Fruit fly (Drosophila melanogaster) whole organism, prepupa: ENCODE measurements around the gene st.
A peak's percentile ranks its signal among the peaks of the same experiment; 100 is the strongest.

Source experiments
- CG10631 ChIP-seq: fragments of 200-800 bp; sonication (Bioruptor generic); optimal IDR thresholded peaks from 2 replicates; lab custom pipeline; 2016; ENCODE audit warnings: missing biosample characterization, missing genetic modification characterization
- CG11294 ChIP-seq: fragments of 200-800 bp; sonication (Bioruptor generic); IDR thresholded peaks from 2 replicates; pipeline ENCODE4 v1.3.6; 2022; ENCODE audit warnings: missing biosample characterization, missing genetic modification characterization
- CG11762 ChIP-seq: fragments of 200-800 bp; sonication (Bioruptor generic); optimal IDR thresholded peaks from 3 replicates; lab custom pipeline; 2016; ENCODE audit warnings: missing biosample characterization, missing genetic modification characterization; ENCODE audit not compliant: insufficient read depth
- CG15336 ChIP-seq: fragments of 200-800 bp; sonication (Bioruptor generic); IDR thresholded peaks from 2 replicates; pipeline ENCODE4 v1.3.6; 2022; ENCODE audit warnings: missing biosample characterization, missing genetic modification characterization
- CG16779 ChIP-seq: fragments of 200-800 bp; sonication (Bioruptor generic); optimal IDR thresholded peaks from 3 replicates; lab custom pipeline; 2017; ENCODE audit warnings: missing biosample characterization, mild to moderate bottlenecking, missing genetic modification characterization
- CG3032 ChIP-seq: fragments of 200-800 bp; optimal IDR thresholded peaks from 2 replicates; lab custom pipeline; 2019; ENCODE audit warnings: missing biosample characterization, mild to moderate bottlenecking, missing genetic modification characterization, moderate library complexity
- CG32006 ChIP-seq: fragments of 200-800 bp; sonication (Bioruptor generic); optimal IDR thresholded peaks from 3 replicates; lab custom pipeline; 2017; ENCODE audit warnings: missing biosample characterization, mild to moderate bottlenecking, missing genetic modification characterization
- CG34406 ChIP-seq: fragments of 200-800 bp; sonication (Bioruptor generic); optimal IDR thresholded peaks from 3 replicates; lab custom pipeline; 2016; ENCODE audit warnings: missing biosample characterization, missing genetic modification characterization
- CG3919 ChIP-seq: fragments of 200-800 bp; sonication (Bioruptor generic); optimal IDR thresholded peaks from 3 replicates; lab custom pipeline; 2016; ENCODE audit warnings: missing biosample characterization, missing genetic modification characterization
- CG6163 ChIP-seq: fragments of 200-800 bp; sonication (Bioruptor generic); IDR thresholded peaks from 3 replicates; pipeline ENCODE4 v1.3.6; 2022; ENCODE audit warnings: missing biosample characterization, missing genetic modification characterization
- CG6276 ChIP-seq: fragments of 200-800 bp; sonication (Bioruptor generic); optimal IDR thresholded peaks from 2 replicates; lab custom pipeline; 2017; ENCODE audit warnings: missing biosample characterization, mild to moderate bottlenecking, missing genetic modification characterization
- CG6792 ChIP-seq: fragments of 200-800 bp; sonication (Bioruptor generic); optimal IDR thresholded peaks from 3 replicates; lab custom pipeline; 2016; ENCODE audit warnings: missing biosample characterization, missing genetic modification characterization
- CG6808 ChIP-seq: fragments of 200-800 bp; sonication (Bioruptor generic); optimal IDR thresholded peaks from 3 replicates; lab custom pipeline; 2017; ENCODE audit warnings: missing biosample characterization, missing genetic modification characterization, mild to moderate bottlenecking, moderate library complexity, missing genetic modification reagents
- CG6854 ChIP-seq: fragments of 200-800 bp; sonication (Bioruptor generic); optimal IDR thresholded peaks from 2 replicates; lab custom pipeline; 2017; ENCODE audit warnings: missing biosample characterization, mild to moderate bottlenecking, missing genetic modification characterization
- CG7368 ChIP-seq: fragments of 200-800 bp; sonication (Bioruptor generic); optimal IDR thresholded peaks from 3 replicates; lab custom pipeline; 2016; ENCODE audit warnings: missing biosample characterization, missing genetic modification characterization
- CG8119 ChIP-seq: fragments of 200-800 bp; sonication (Bioruptor generic); IDR thresholded peaks from 3 replicates; pipeline ENCODE4 v1.3.6; 2022; ENCODE audit warnings: missing biosample characterization, missing genetic modification characterization
- CG8632 ChIP-seq: fragments of 200-800 bp; sonication (Bioruptor generic); optimal IDR thresholded peaks from 3 replicates; lab custom pipeline; 2016; ENCODE audit warnings: missing biosample characterization, missing genetic modification characterization
- CG9139 ChIP-seq: fragments of 200-800 bp; sonication (Bioruptor generic); optimal IDR thresholded peaks from 3 replicates; lab custom pipeline; 2017; ENCODE audit warnings: missing biosample characterization, mild to moderate bottlenecking, missing genetic modification characterization
- Eip75B ChIP-seq: fragments of 200-800 bp; sonication (Bioruptor generic); optimal IDR thresholded peaks from 3 replicates; lab custom pipeline; 2016; ENCODE audit warnings: missing biosample characterization, missing genetic modification characterization
- Eip78C ChIP-seq: fragments of 200-800 bp; sonication (Bioruptor generic); peaks from one replicate; lab custom pipeline; 2016; ENCODE audit warnings: missing biosample characterization, missing genetic modification characterization
- Eip93F ChIP-seq: fragments of 200-800 bp; sonication (Bioruptor generic); optimal IDR thresholded peaks from 2 replicates; lab custom pipeline; 2016; ENCODE audit warnings: missing biosample characterization, mild to moderate bottlenecking, missing genetic modification characterization
- Gug ChIP-seq: fragments of 200-800 bp; sonication (Bioruptor generic); IDR thresholded peaks from 2 replicates; pipeline ENCODE4 v1.3.6; 2022; ENCODE audit warnings: missing biosample characterization, missing genetic modification characterization
- Hr38 ChIP-seq: sonication (Bioruptor generic); optimal IDR thresholded peaks from 2 replicates; lab custom pipeline; 2016; ENCODE audit warnings: missing biosample characterization, missing genetic modification characterization
- Hr39 ChIP-seq: fragments of 200-800 bp; sonication (Bioruptor generic); optimal IDR thresholded peaks from 2 replicates; lab custom pipeline; 2016; ENCODE audit warnings: missing biosample characterization, missing genetic modification characterization
- Hr4 ChIP-seq: fragments of 200-800 bp; sonication (Bioruptor generic); optimal IDR thresholded peaks from 3 replicates; lab custom pipeline; 2016; ENCODE audit warnings: missing biosample characterization, missing genetic modification characterization
- Lpt ChIP-seq: fragments of 200-800 bp; sonication (Bioruptor generic); optimal IDR thresholded peaks from 3 replicates; lab custom pipeline; 2016; ENCODE audit warnings: missing biosample characterization, missing genetic modification characterization
- Met ChIP-seq: fragments of 200-800 bp; sonication (Bioruptor generic); optimal IDR thresholded peaks from 3 replicates; lab custom pipeline; 2016; ENCODE audit warnings: missing biosample characterization, missing genetic modification characterization
- Smox ChIP-seq: fragments of 200-800 bp; sonication (Bioruptor generic); optimal IDR thresholded peaks from 3 replicates; lab custom pipeline; 2016; ENCODE audit warnings: missing biosample characterization, missing genetic modification characterization
- Sox15 ChIP-seq: fragments of 200-800 bp; sonication (Bioruptor generic); optimal IDR thresholded peaks from 3 replicates; lab custom pipeline; 2016; ENCODE audit warnings: missing biosample characterization, missing genetic modification characterization
- achi ChIP-seq: fragments of 200-800 bp; sonication (Bioruptor generic); optimal IDR thresholded peaks from 3 replicates; lab custom pipeline; 2016; ENCODE audit warnings: missing biosample characterization, missing genetic modification characterization
- acj6 ChIP-seq: fragments of 200-800 bp; sonication (Bioruptor generic); optimal IDR thresholded peaks from 3 replicates; lab custom pipeline; 2016; ENCODE audit warnings: missing biosample characterization, missing genetic modification characterization
- cyc ChIP-seq: fragments of 200-800 bp; sonication (Bioruptor generic); optimal IDR thresholded peaks from 3 replicates; lab custom pipeline; 2016; ENCODE audit warnings: missing biosample characterization, missing genetic modification characterization
- dsx ChIP-seq: fragments of 200-800 bp; optimal IDR thresholded peaks from 3 replicates; lab custom pipeline; 2019; ENCODE audit warnings: missing biosample characterization, mild to moderate bottlenecking, missing genetic modification characterization, moderate library complexity; ENCODE audit not compliant: poor library complexity, severe bottlenecking
- eg ChIP-seq: fragments of 200-800 bp; sonication (Bioruptor generic); IDR thresholded peaks from 3 replicates; pipeline ENCODE4 v1.3.6; 2022; ENCODE audit warnings: missing biosample characterization, missing genetic modification characterization
- esn ChIP-seq: fragments of 200-800 bp; sonication (Bioruptor generic); optimal IDR thresholded peaks from 2 replicates; lab custom pipeline; 2016; ENCODE audit warnings: missing biosample characterization, mild to moderate bottlenecking, missing genetic modification characterization, moderate library complexity
- fd59A ChIP-seq: fragments of 200-800 bp; sonication (Bioruptor generic); optimal IDR thresholded peaks from 2 replicates; lab custom pipeline; 2017; ENCODE audit warnings: missing biosample characterization, mild to moderate bottlenecking, missing genetic modification characterization, missing genetic modification reagents
- fkh ChIP-seq: fragments of 200-800 bp; sonication (Bioruptor generic); optimal IDR thresholded peaks from 3 replicates; lab custom pipeline; 2017; ENCODE audit warnings: missing biosample characterization, mild to moderate bottlenecking, missing genetic modification characterization, moderate library complexity
- lz ChIP-seq: fragments of 200-800 bp; sonication (Bioruptor generic); optimal IDR thresholded peaks from 3 replicates; lab custom pipeline; 2016; ENCODE audit warnings: missing biosample characterization, missing genetic modification characterization
- net ChIP-seq: fragments of 200-800 bp; sonication (Bioruptor generic); optimal IDR thresholded peaks from 3 replicates; lab custom pipeline; 2016; ENCODE audit warnings: missing biosample characterization, missing genetic modification characterization
- pdm3 ChIP-seq: fragments of 200-800 bp; sonication (Bioruptor generic); optimal IDR thresholded peaks from 3 replicates; lab custom pipeline; 2016; ENCODE audit warnings: missing biosample characterization, missing genetic modification characterization
- spab ChIP-seq: fragments of 200-800 bp; sonication (Bioruptor generic); optimal IDR thresholded peaks from 2 replicates; lab custom pipeline; 2017; ENCODE audit warnings: missing biosample characterization, mild to moderate bottlenecking, missing genetic modification characterization, missing genetic modification reagents
- ss ChIP-seq, 2 experiments: fragments of 200-800 bp; sonication (Bioruptor generic); optimal IDR thresholded peaks; 2 replicates in 1 of 2; 3 replicates in 1 of 2; lab custom pipeline; 2017 to 2018; ENCODE audit warnings: mild to moderate bottlenecking in 2 of 2, missing biosample characterization in 2 of 2, missing genetic modification characterization in 2 of 2, moderate library complexity in 1 of 2
- vri ChIP-seq: fragments of 200-800 bp; sonication (Bioruptor generic); optimal IDR thresholded peaks from 3 replicates; lab custom pipeline; 2016; ENCODE audit warnings: missing biosample characterization, mild to moderate bottlenecking, missing genetic modification characterization

st gene

dm6 chr3L:16463846-16464245 lies 33.6 kb upstream of the st start (continued):
- TF ChIP-seq CG34406 (peak; percentile 54), CG6792 (GFP tag; lab: Kevin White, UChicago) (peak; percentile 2), pdm3 (GFP tag; lab: Kevin White, UChicago) (peak; percentile 14), CG6808 (peak; percentile 44), CG6276 (GFP tag; lab: Kevin White, UChicago) (peak; percentile 64), CG6163 (peak; percentile 42; the same call in 2 of the 3 replicates), Lpt (peak; percentile 48), CG8119 (GFP tag; lab: Robert Waterston, UW) (peak; percentile 58), spab (GFP tag; lab: Kevin White, UChicago) (peak; percentile 11), Hr4 (GFP tag; lab: Kevin White, UChicago) (peak; percentile 62), CG15336 (GFP tag; lab: Robert Waterston, UW) (peak; percentile 71), Sox15 (GFP tag; lab: Kevin White, UChicago) (no peak), fkh (GFP tag; lab: Kevin White, UChicago) (no peak), achi (GFP tag; lab: Kevin White, UChicago) (peak; percentile 67), CG3032 (tag; lab: Kevin White, UChicago) (peak; percentile 59), CG16779 (no peak)

- TF ChIP-seq Eip78C (GFP tag; lab: Kevin White, UChicago) (peak; percentile 19), Gug (GFP tag; lab: Robert Waterston, UW) (no peak)
Observed at dm6 chr3L:16470071-16470470, 27.4 kb upstream of the st start.

DNA sequence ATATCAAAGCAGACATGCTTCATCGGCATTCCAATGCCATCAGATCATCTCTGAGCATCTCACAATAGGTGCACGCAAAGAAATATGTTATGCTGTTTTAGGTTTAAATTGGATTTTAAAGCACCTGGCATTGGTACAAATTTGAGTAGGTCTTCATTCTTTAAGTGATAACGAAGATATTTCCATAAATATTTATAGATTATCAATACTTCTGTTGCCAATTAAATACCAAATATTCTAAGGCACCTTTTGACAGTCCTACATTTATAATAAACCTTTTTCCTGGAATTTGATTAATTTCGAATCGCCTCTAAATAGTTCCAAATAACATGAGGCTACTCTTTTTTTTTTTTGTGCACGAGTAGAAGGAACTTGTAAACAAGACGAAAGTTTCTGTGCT lies 23.3 kb upstream of the st start:
- TF ChIP-seq fkh (GFP tag; lab: Kevin White, UChicago) (no peak), Eip78C (GFP tag; lab: Kevin White, UChicago) (peak; percentile 67), lz (peak; percentile 11), dsx (GFP tag; lab: Kevin White, UChicago) (no peak), Smox (peak; percentile 9), cyc (peak; percentile 22), Hr4 (GFP tag; lab: Kevin White, UChicago) (peak; percentile 14), esn (GFP tag; lab: Kevin White, UChicago) (peak; percentile 48), CG8632 (GFP tag; lab: Kevin White, UChicago) (no peak), CG16779 (no peak), CG9139 (GFP tag; lab: Kevin White, UChicago) (no peak), vri (no peak), CG32006 (peak; percentile 21), CG6808 (no peak), CG6854 (GFP tag; lab: Kevin White, UChicago) (no peak), Eip93F (GFP tag; lab: Kevin White, UChicago) (no peak), Eip75B (GFP tag; lab: Kevin White, UChicago) (peak; percentile 41), CG7368 (GFP tag; lab: Kevin White, UChicago) (no peak), Met (peak; percentile 21)

- TF ChIP-seq CG34406 = no peak
- no peak for TF ChIP-seq Lpt
- TF ChIP-seq eg (GFP tag; lab: Robert Waterston, UW) = no peak
- no peak for TF ChIP-seq vri
- no peak for TF ChIP-seq CG6163
- no peak for TF ChIP-seq acj6 (GFP tag; lab: Kevin White, UChicago)
Observed at dm6 chr3L:16475518-16476126, 21.8 kb upstream of the st start.

- TF ChIP-seq CG11762 = peak; percentile 79
- peak; percentile 69 for TF ChIP-seq CG7368 (GFP tag; lab: Kevin White, UChicago)
- TF ChIP-seq CG11294 (GFP tag; lab: Robert Waterston, UW) = peak; percentile 44; the same call in 1 of the 2 replicates
- peak; percentile 71 for TF ChIP-seq net (GFP tag; lab: Kevin White, UChicago)
- TF ChIP-seq CG9139 (GFP tag; lab: Kevin White, UChicago) = peak; percentile 77
- peak; percentile 86 for TF ChIP-seq acj6 (GFP tag; lab: Kevin White, UChicago)
- TF ChIP-seq CG15336 (GFP tag; lab: Robert Waterston, UW) = peak; percentile 87
- TF ChIP-seq Hr39 (GFP tag; lab: Kevin White, UChicago) = peak; percentile 21
- no peak for TF ChIP-seq Hr38 (GFP tag; lab: Kevin White, UChicago)
- peak; percentile 89 for TF ChIP-seq CG10631
- TF ChIP-seq Sox15 (GFP tag; lab: Kevin White, UChicago) = peak; percentile 65
- peak; percentile 84 for TF ChIP-seq CG3919
- TF ChIP-seq ss (GFP tag; optimal IDR thresholded peaks at IDR 0.05; lab: Kevin White, UChicago) = peak; percentile 83 to 92
- peak; percentile 88 for TF ChIP-seq CG6808
- TF ChIP-seq Eip78C (GFP tag; lab: Kevin White, UChicago) = peak; percentile 95
- TF ChIP-seq vri = peak; percentile 15
- TF ChIP-seq CG6163 = peak; percentile 54; the same call in 2 of the 3 replicates
- TF ChIP-seq fd59A (GFP tag; lab: Kevin White, UChicago) = peak; percentile 68
Observed at dm6 chr3L:16476709-16477119, 20.7 kb upstream of the st start.
